Worm (Caenorhabditis elegans) whole organism, young adult: ENCODE data around the gene W04B5.3.
"Not testable (repeated sequence)": the region's sequence is repeated elsewhere in the genome, so short reads cannot be mapped to it uniquely, and the experiment has no call there.

Source experiments
- D2030.7 ChIP-seq: fragments of 200-800 bp; sonication (Bioruptor generic); IDR thresholded peaks from 2 replicates; pipeline ENCODE4 v1.3.6; 2022; ENCODE audit warnings: missing genetic modification reagents, missing genetic modification characterization, missing compliant biosample characterization
- F33H1.4 ChIP-seq: fragments of 200-800 bp; sonication (Bioruptor generic); IDR thresholded peaks from 2 replicates; pipeline ENCODE4 v1.3.6; 2022; ENCODE audit warnings: missing genetic modification reagents, missing genetic modification characterization, missing compliant biosample characterization
- F57A8.1 ChIP-seq: fragments of 200-800 bp; sonication (Bioruptor generic); optimal IDR thresholded peaks from 2 replicates; lab custom pipeline; 2018; ENCODE audit warnings: mild to moderate bottlenecking, missing genetic modification characterization, moderate library complexity, missing compliant biosample characterization
- K12H6.12 ChIP-seq: fragments of 200-800 bp; sonication (Bioruptor generic); optimal IDR thresholded peaks from 2 replicates; lab custom pipeline; 2018; ENCODE audit warnings: mild to moderate bottlenecking, missing genetic modification characterization, missing compliant biosample characterization
- T26A5.8 ChIP-seq: sonication (generic microtip); optimal IDR thresholded peaks from 2 replicates; lab custom pipeline; 2016; ENCODE audit warnings: missing genetic modification characterization, missing compliant biosample characterization
- ccch-3 ChIP-seq: fragments of 200-800 bp; sonication (Bioruptor generic); optimal IDR thresholded peaks from 2 replicates; lab custom pipeline; 2018; ENCODE audit warnings: mild to moderate bottlenecking, missing genetic modification characterization, missing compliant biosample characterization
- egl-44 ChIP-seq: fragments of 200-800 bp; sonication (Bioruptor generic); IDR thresholded peaks from 2 replicates; pipeline ENCODE4 v1.3.6; 2022; ENCODE audit warnings: missing genetic modification reagents, missing genetic modification characterization, missing compliant biosample characterization
- egrh-3 ChIP-seq: fragments of 200-800 bp; sonication (Bioruptor generic); IDR thresholded peaks from 2 replicates; pipeline ENCODE4 v1.3.6; 2022; ENCODE audit warnings: missing genetic modification reagents, missing genetic modification characterization, missing compliant biosample characterization
- hmg-1.2 ChIP-seq: fragments of 200-800 bp; sonication (Bioruptor generic); IDR thresholded peaks from 2 replicates; pipeline ENCODE4 v1.3.6; 2022; ENCODE audit warnings: missing genetic modification reagents, missing genetic modification characterization, missing compliant biosample characterization
- hmg-20 ChIP-seq: fragments of 200-800 bp; sonication (Bioruptor generic); IDR thresholded peaks from 2 replicates; pipeline ENCODE4 v1.3.6; 2022; ENCODE audit warnings: missing genetic modification reagents, missing genetic modification characterization, missing compliant biosample characterization
- hrde-1 ChIP-seq: sonication (generic microtip); optimal IDR thresholded peaks from 2 replicates; lab custom pipeline; 2016; ENCODE audit warnings: missing genetic modification characterization, mild to moderate bottlenecking, missing compliant biosample characterization, moderate library complexity, missing genotype, missing genetic modification reagents, borderline replicate concordance
- let-526 ChIP-seq: fragments of 200-800 bp; sonication (Bioruptor generic); IDR thresholded peaks from 2 replicates; pipeline ENCODE4 v1.3.6; 2022; ENCODE audit warnings: missing genetic modification reagents, missing genetic modification characterization, missing compliant biosample characterization
- lin-26 ChIP-seq: fragments of 200-800 bp; sonication (Bioruptor generic); IDR thresholded peaks from 2 replicates; pipeline ENCODE4 v1.3.6; 2022; ENCODE audit warnings: missing genetic modification reagents, missing genetic modification characterization, missing compliant biosample characterization
- lsl-1 ChIP-seq: fragments of 200-800 bp; sonication (Bioruptor generic); optimal IDR thresholded peaks from 2 replicates; lab custom pipeline; 2018; ENCODE audit warnings: mild to moderate bottlenecking, missing genetic modification characterization, moderate library complexity, missing compliant biosample characterization
- madf-6 ChIP-seq: fragments of 200-800 bp; sonication (Bioruptor generic); IDR thresholded peaks from 2 replicates; pipeline ENCODE4 v1.3.6; 2022; ENCODE audit warnings: missing genetic modification reagents, missing genetic modification characterization, missing compliant biosample characterization
- madf-8 ChIP-seq: fragments of 200-800 bp; sonication (Bioruptor generic); conservative IDR thresholded peaks from 2 replicates; pipeline ENCODE4 v1.3.6; 2022; ENCODE audit warnings: missing genetic modification reagents, missing genetic modification characterization, missing compliant biosample characterization
- mcd-1 ChIP-seq: fragments of 200-800 bp; sonication (Bioruptor generic); IDR thresholded peaks from 2 replicates; pipeline ENCODE4 v1.3.6; 2022; ENCODE audit warnings: missing genetic modification reagents, missing genetic modification characterization, missing compliant biosample characterization
- nhr-80 ChIP-seq: sonication (generic microtip); optimal IDR thresholded peaks from 2 replicates; lab custom pipeline; 2016; ENCODE audit warnings: missing genetic modification characterization, missing compliant biosample characterization
- rpc-1 ChIP-seq, 2 experiments: fragments of 150-350 bp in 1 of 2; sonication (generic microtip) in 1 of 2; optimal IDR thresholded peaks; 2 replicates each; lab custom pipeline; 2014 to 2018; ENCODE audit warnings: missing biosample characterization in 1 of 2, missing genetic modification characterization in 1 of 2, missing genetic modification reagents in 1 of 2, missing genotype in 1 of 2
- unc-130 ChIP-seq: sonication (generic microtip); optimal IDR thresholded peaks from 2 replicates; lab custom pipeline; 2016; ENCODE audit warnings: missing genetic modification reagents, missing genetic modification characterization, missing compliant biosample characterization
- xnd-1 ChIP-seq: sonication (generic microtip); optimal IDR thresholded peaks from 2 replicates; lab custom pipeline; 2016; ENCODE audit warnings: missing genotype, missing genetic modification reagents, missing genetic modification characterization, missing compliant biosample characterization
- zfh-2 ChIP-seq: fragments of 200-800 bp; sonication (Bioruptor generic); conservative IDR thresholded peaks from 2 replicates; pipeline ENCODE4 v1.3.6; 2022; ENCODE audit warnings: missing genetic modification reagents, missing genetic modification characterization, missing compliant biosample characterization

Gene W04B5.3

ce11 chrIII:2454757-2455306 is 36.5 kb downstream of the W04B5.3 start, which contains the start of gene nhr-121 (continued):
- no peak for TF ChIP-seq let-526 (GFP tag; lab: Robert Waterston, UW)

- TF ChIP-seq zfh-2 (GFP tag; lab: Robert Waterston, UW) = peak; percentile 71
Observed at ce11 chrIII:2455456-2455855, 37.1 kb downstream of the W04B5.3 start.

- TF ChIP-seq nhr-80 (tag; lab: Kevin White, UChicago) = peak; percentile 10
Observed at ce11 chrIII:2458742-2459141, 40.4 kb downstream of the W04B5.3 start, which contains the start of gene E02H9.3. TSS of gene E02H9.3 (plus strand) at chrIII:2459042.

- TF ChIP-seq egl-44 (GFP tag; lab: Robert Waterston, UW) (peak; percentile 49; the same call in 1 of the 2 replicates), hmg-20 (0 out of 2 replicates have a peak, but pooled peaks have one; percentile 9), rpc-1 (tag; optimal IDR thresholded peaks at IDR 0.05; lab: Kevin White, UChicago) (peak; percentile 48), mcd-1 (GFP tag; lab: Robert Waterston, UW) (0 out of 2 replicates have a peak, but pooled peaks have one; percentile 26), F33H1.4 (peak; percentile 39), lin-26 (GFP tag; lab: Robert Waterston, UW) (peak; percentile 74), madf-6 (GFP tag; lab: Robert Waterston, UW) (peak; percentile 64), D2030.7 (peak; percentile 53; the same call in 1 of the 2 replicates), hmg-1.2 (GFP tag; lab: Robert Waterston, UW) (0 out of 2 replicates have a peak, but pooled peaks have one; percentile 8)
- not testable (repeated sequence) for TF ChIP-seq rpc-1 (optimal IDR thresholded peaks at IDR 0.05; lab: Kevin White, UChicago)
Observed at ce11 chrIII:2460403-2460802, 42.1 kb downstream of the W04B5.3 start.

- TF ChIP-seq F33H1.4 = peak; percentile 87
- TF ChIP-seq xnd-1 (tag; lab: Kevin White, UChicago) = peak; percentile 74
- TF ChIP-seq D2030.7 = 0 out of 2 replicates have a peak, but pooled peaks have one; percentile 8
- peak; percentile 65 for TF ChIP-seq madf-8
- peak; percentile 84 for TF ChIP-seq madf-6 (GFP tag; lab: Robert Waterston, UW)
- TF ChIP-seq lsl-1 = peak; percentile 70
Observed at ce11 chrIII:2461040-2461715, 42.9 kb downstream of the W04B5.3 start.

- no peak for TF ChIP-seq T26A5.8 (tag; lab: Kevin White, UChicago)
- TF ChIP-seq unc-130 (GFP tag; lab: Kevin White, UChicago) = no peak
- TF ChIP-seq ccch-3 = no peak
- no peak for TF ChIP-seq K12H6.12 (tag; lab: Kevin White, UChicago)
- TF ChIP-seq F57A8.1 (GFP tag; lab: Kevin White, UChicago) = no peak
- no peak for TF ChIP-seq hrde-1 (tag; lab: Kevin White, UChicago)
- TF ChIP-seq, all 124 proteins: peak for 0
Observed at ce11 chrIII:2468202-2468601, 49.9 kb downstream of the W04B5.3 start, which contains the start of the genes E02H9.9 and E02H9.1. TSS of gene E02H9.9 (minus strand) at chrIII:2468302. TSS of gene E02H9.1 (plus strand) at chrIII:2468486.

ce11 chrIII:2470757-2471509 is 52.6 kb downstream of the W04B5.3 start:
- TF ChIP-seq egrh-3 (GFP tag; lab: Robert Waterston, UW) (peak; percentile 61; the same call in 1 of the 2 replicates), zfh-2 (GFP tag; lab: Robert Waterston, UW) (peak; percentile 51)
- TF ChIP-seq, all 124 proteins: peak for 2; not testable (repeated sequence) for 122
